Worm (Caenorhabditis elegans): ENCODE measurements around the gene F49C12.3.

Gene F49C12.3

ce11 chrIV:9261687-9262086 is 38.5 kb upstream of the F49C12.3 start, which contains the start of gene col-120:
Gene col-120, minus strand, starts transcription at chrIV:9261787.
- TF ChIP-seq pes-1 (GFP tag; IDR thresholded peaks at IDR 0.05) (no peak), ama-1 (optimal IDR thresholded peaks at IDR 0.05) (no peak), tbx-37 (GFP tag; conservative IDR thresholded peaks at IDR 0.05) (no peak)

DNA sequence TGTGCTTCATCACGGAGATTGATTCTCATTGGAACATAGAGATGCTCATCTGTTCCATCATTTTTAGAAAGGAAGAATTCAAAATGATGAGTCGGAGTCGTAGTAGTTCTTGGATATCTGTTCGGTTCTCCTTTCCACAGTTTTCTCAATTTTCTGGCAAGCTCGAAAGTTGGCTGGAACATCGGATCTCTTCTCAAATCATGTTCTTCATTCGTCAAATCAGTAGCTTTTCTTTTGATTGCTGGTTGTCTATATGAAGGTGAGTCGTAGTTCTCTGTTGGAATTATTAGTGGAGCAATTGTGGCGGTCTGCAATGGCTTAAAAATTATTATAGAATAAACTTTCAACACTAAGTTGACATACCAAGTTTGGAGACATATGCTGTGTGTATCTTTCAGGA is 37.9 kb upstream of the F49C12.3 start:
- no peak for TF ChIP-seq ets-7 (tag; optimal IDR thresholded peaks at IDR 0.05)
- TF ChIP-seq B0310.2 (tag; optimal IDR thresholded peaks at IDR 0.05) = no peak
- TF ChIP-seq hnd-1 (tag; optimal IDR thresholded peaks at IDR 0.05) = no peak
- TF ChIP-seq scrt-1 (GFP tag; IDR thresholded peaks at IDR 0.05) = no peak
- no peak for TF ChIP-seq ceh-13 (GFP tag; optimal IDR thresholded peaks at IDR 0.05)
- TF ChIP-seq ama-1 (optimal IDR thresholded peaks at IDR 0.05) = no peak
- no peak for TF ChIP-seq tra-4 (tag; optimal IDR thresholded peaks at IDR 0.05)
- no peak for TF ChIP-seq ceh-36 (tag; optimal IDR thresholded peaks at IDR 0.05)
- no peak for TF ChIP-seq tbx-37 (GFP tag; conservative IDR thresholded peaks at IDR 0.05)
- TF ChIP-seq F13C5.2 (tag; optimal IDR thresholded peaks at IDR 0.05) = no peak
- TF ChIP-seq pes-1 (GFP tag; IDR thresholded peaks at IDR 0.05) = no peak
- TF ChIP-seq tbx-11 (GFP tag; IDR thresholded peaks at IDR 0.05) = no peak
- no peak for TF ChIP-seq hmg-4 (GFP tag; optimal IDR thresholded peaks at IDR 0.05)
- no peak for TF ChIP-seq sea-1 (GFP tag; conservative IDR thresholded peaks at IDR 0.05)
- TF ChIP-seq aly-1 (tag; optimal IDR thresholded peaks at IDR 0.05) = no peak
- no peak for TF ChIP-seq flt-1 (GFP tag; IDR thresholded peaks at IDR 0.05)
- no peak for TF ChIP-seq hmbx-1 (tag; optimal IDR thresholded peaks at IDR 0.05)

DNA sequence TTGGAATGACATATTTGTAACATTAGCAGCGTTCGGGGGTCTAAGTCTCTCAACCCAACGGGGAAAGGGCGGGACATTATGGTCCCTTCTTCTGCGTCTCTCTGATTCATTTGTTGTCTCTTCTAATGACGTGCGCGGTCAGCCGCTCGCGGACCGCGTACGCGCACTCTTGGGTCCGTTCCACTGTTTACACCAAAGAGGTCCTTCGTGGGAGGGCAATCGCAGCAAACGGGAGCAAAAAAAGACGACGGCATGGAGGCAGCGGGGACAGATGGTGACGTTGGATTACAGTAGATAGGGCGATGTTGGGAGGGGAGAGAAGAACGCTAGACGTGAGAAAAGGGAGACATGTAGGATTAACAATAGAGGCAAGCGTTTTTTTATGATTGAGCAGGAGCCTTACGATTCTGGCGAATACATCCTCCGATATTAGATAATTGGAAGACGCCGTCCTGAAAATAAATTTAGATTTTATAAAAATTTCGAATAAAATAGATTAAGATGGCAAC is 36.4 kb upstream of the F49C12.3 start, which contains the start of gene flh-1:
Gene flh-1, minus strand, starts transcription at position 459 of the 509 bp plus-strand sequence.
- TF ChIP-seq pes-1 (GFP tag; IDR thresholded peaks at IDR 0.05) (no peak), B0310.2 (tag; optimal IDR thresholded peaks at IDR 0.05) (no peak), hmbx-1 (tag; optimal IDR thresholded peaks at IDR 0.05) (no peak), F13C5.2 (tag; optimal IDR thresholded peaks at IDR 0.05) (peak; percentile 15), ceh-36 (tag; optimal IDR thresholded peaks at IDR 0.05) (peak; percentile 70), scrt-1 (GFP tag; IDR thresholded peaks at IDR 0.05) (no peak), ama-1 (optimal IDR thresholded peaks at IDR 0.05) (no peak), tbx-37 (GFP tag; conservative IDR thresholded peaks at IDR 0.05) (no peak), tbx-11 (GFP tag; IDR thresholded peaks at IDR 0.05) (no peak), tra-4 (tag; optimal IDR thresholded peaks at IDR 0.05) (no peak), ets-7 (tag; optimal IDR thresholded peaks at IDR 0.05) (no peak), ceh-13 (GFP tag; optimal IDR thresholded peaks at IDR 0.05) (no peak), flt-1 (GFP tag; IDR thresholded peaks at IDR 0.05) (no peak), sea-1 (GFP tag; conservative IDR thresholded peaks at IDR 0.05) (peak; percentile 82), hmg-4 (GFP tag; optimal IDR thresholded peaks at IDR 0.05) (peak; percentile 86), hnd-1 (tag; optimal IDR thresholded peaks at IDR 0.05) (no peak), aly-1 (tag; optimal IDR thresholded peaks at IDR 0.05) (peak; percentile 47)

DNA sequence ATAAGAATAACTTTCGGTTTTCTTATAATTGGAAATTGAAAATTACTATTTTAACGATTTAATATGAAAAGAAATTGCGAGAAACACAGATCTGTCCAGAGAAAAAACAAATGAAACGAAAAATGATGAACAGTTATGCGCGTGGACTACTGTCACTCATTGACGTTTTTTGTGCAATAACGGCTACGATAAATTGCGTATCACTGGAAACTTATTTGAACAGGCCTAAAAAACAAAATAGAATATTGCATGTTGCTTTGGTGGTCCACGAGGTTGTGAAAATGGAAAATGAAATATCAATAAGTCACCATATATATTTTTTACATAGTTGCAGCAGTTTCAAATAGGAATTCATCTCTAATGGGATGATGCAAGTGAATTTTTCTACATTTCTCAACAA is 35.7 kb upstream of the F49C12.3 start:
- no peak for TF ChIP-seq hnd-1 (tag; optimal IDR thresholded peaks at IDR 0.05)
- TF ChIP-seq F13C5.2 (tag; optimal IDR thresholded peaks at IDR 0.05) = no peak
- TF ChIP-seq flt-1 (GFP tag; IDR thresholded peaks at IDR 0.05) = no peak
- TF ChIP-seq aly-1 (tag; optimal IDR thresholded peaks at IDR 0.05) = no peak
- no peak for TF ChIP-seq tbx-37 (GFP tag; conservative IDR thresholded peaks at IDR 0.05)
- no peak for TF ChIP-seq scrt-1 (GFP tag; IDR thresholded peaks at IDR 0.05)
- TF ChIP-seq ceh-36 (tag; optimal IDR thresholded peaks at IDR 0.05) = no peak
- TF ChIP-seq sea-1 (GFP tag; conservative IDR thresholded peaks at IDR 0.05) = no peak
- no peak for TF ChIP-seq hmbx-1 (tag; optimal IDR thresholded peaks at IDR 0.05)
- no peak for TF ChIP-seq ama-1 (optimal IDR thresholded peaks at IDR 0.05)
- no peak for TF ChIP-seq ceh-13 (GFP tag; optimal IDR thresholded peaks at IDR 0.05)
- no peak for TF ChIP-seq hmg-4 (GFP tag; optimal IDR thresholded peaks at IDR 0.05)
- no peak for TF ChIP-seq tbx-11 (GFP tag; IDR thresholded peaks at IDR 0.05)
- no peak for TF ChIP-seq ets-7 (tag; optimal IDR thresholded peaks at IDR 0.05)
- TF ChIP-seq tra-4 (tag; optimal IDR thresholded peaks at IDR 0.05) = no peak
- no peak for TF ChIP-seq pes-1 (GFP tag; IDR thresholded peaks at IDR 0.05)
- no peak for TF ChIP-seq B0310.2 (tag; optimal IDR thresholded peaks at IDR 0.05)

ce11 chrIV:9266464-9266863 is 33.8 kb upstream of the F49C12.3 start, which contains the start of gene Y11D7A.19:
Gene Y11D7A.19, minus strand, starts transcription at chrIV:9266564.
- no peak for TF ChIP-seq F13C5.2 (tag; optimal IDR thresholded peaks at IDR 0.05)
- TF ChIP-seq tra-4 (tag; optimal IDR thresholded peaks at IDR 0.05) = no peak
- no peak for TF ChIP-seq pes-1 (GFP tag; IDR thresholded peaks at IDR 0.05)
- TF ChIP-seq B0310.2 (tag; optimal IDR thresholded peaks at IDR 0.05) = no peak
- no peak for TF ChIP-seq aly-1 (tag; optimal IDR thresholded peaks at IDR 0.05)
- no peak for TF ChIP-seq tbx-37 (GFP tag; conservative IDR thresholded peaks at IDR 0.05)
- no peak for TF ChIP-seq flt-1 (GFP tag; IDR thresholded peaks at IDR 0.05)
- no peak for TF ChIP-seq hmbx-1 (tag; optimal IDR thresholded peaks at IDR 0.05)
- TF ChIP-seq scrt-1 (GFP tag; IDR thresholded peaks at IDR 0.05) = no peak
- TF ChIP-seq ets-7 (tag; optimal IDR thresholded peaks at IDR 0.05) = no peak
- TF ChIP-seq ceh-13 (GFP tag; optimal IDR thresholded peaks at IDR 0.05) = no peak
- no peak for TF ChIP-seq hmg-4 (GFP tag; optimal IDR thresholded peaks at IDR 0.05)
- no peak for TF ChIP-seq tbx-11 (GFP tag; IDR thresholded peaks at IDR 0.05)
- no peak for TF ChIP-seq ceh-36 (tag; optimal IDR thresholded peaks at IDR 0.05)
- no peak for TF ChIP-seq hnd-1 (tag; optimal IDR thresholded peaks at IDR 0.05)
- no peak for TF ChIP-seq sea-1 (GFP tag; conservative IDR thresholded peaks at IDR 0.05)
- TF ChIP-seq ama-1 (optimal IDR thresholded peaks at IDR 0.05) = no peak

DNA sequence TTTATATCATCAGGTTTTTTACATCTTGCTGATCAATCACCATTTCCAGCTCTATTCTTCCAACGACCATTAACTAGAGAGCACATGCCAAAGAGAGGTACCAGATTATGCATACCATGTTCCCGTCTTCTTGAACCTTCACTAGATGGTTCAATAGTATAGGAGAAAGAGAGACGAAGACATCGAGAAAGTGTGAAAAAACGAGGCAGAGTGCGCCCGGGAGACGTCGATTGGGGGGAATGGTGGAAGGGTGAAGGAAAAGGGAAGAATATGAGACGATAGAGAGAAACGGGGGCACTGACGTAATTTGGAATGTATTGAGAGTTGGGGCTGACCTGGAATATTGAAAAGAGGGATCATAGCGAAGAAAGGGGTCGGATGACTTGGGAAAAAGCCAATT is 32.6 kb upstream of the F49C12.3 start:
- TF ChIP-seq hmg-4 (GFP tag; optimal IDR thresholded peaks at IDR 0.05) = peak; percentile 72
- TF ChIP-seq pes-1 (GFP tag; IDR thresholded peaks at IDR 0.05) = 0 out of 2 replicates have a peak, but pooled peaks have one; percentile 13
- TF ChIP-seq F13C5.2 (tag; optimal IDR thresholded peaks at IDR 0.05) = no peak

DNA sequence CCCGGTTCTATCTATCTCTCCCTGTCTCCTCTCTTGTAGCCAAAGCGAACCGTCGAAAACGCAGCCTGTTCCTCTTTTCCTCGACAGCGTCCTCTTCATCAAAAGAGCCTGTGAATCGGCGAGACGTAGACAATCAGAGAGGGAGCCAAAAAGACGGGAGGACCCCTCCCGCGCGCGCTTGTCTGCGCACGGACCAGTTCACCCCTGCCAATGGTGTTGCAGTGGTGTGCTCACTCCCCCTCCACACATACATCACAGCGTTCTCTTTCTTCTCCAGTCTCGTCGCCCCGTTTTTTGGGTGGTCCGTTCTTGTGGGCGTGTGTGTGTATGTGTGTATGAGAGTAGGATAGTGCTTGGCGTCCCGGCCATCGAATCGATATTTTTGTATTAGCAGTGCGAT is 31.3 kb upstream of the F49C12.3 start:
- no peak for TF ChIP-seq ama-1 (optimal IDR thresholded peaks at IDR 0.05)
- peak; percentile 67; the same call in 1 of the 2 replicates for TF ChIP-seq scrt-1 (GFP tag; IDR thresholded peaks at IDR 0.05)
- TF ChIP-seq flt-1 (GFP tag; IDR thresholded peaks at IDR 0.05) = peak; percentile 58
- TF ChIP-seq hmbx-1 (tag; optimal IDR thresholded peaks at IDR 0.05) = no peak
- peak; percentile 77 for TF ChIP-seq aly-1 (tag; optimal IDR thresholded peaks at IDR 0.05)
